Fruit fly (Drosophila melanogaster) whole organism, embryonic: ENCODE data around the gene CCAP-R.

Experiments used
- CG18599 ChIP-seq: fragments of 200-800 bp; sonication (Bioruptor generic); optimal IDR thresholded peaks from 3 replicates; lab custom pipeline; 2017; ENCODE audit warnings: missing biosample characterization, missing genetic modification characterization, mild to moderate bottlenecking, moderate library complexity, missing genetic modification reagents
- CG43689 ChIP-seq: fragments of 200-800 bp; sonication (Bioruptor generic); IDR thresholded peaks from 2 replicates; pipeline ENCODE4 v1.3.6; 2022; ENCODE audit warnings: missing biosample characterization, missing genetic modification characterization
- CG4820 ChIP-seq: fragments of 200-800 bp; sonication (Bioruptor generic); optimal IDR thresholded peaks from 3 replicates; lab custom pipeline; 2016; ENCODE audit warnings: missing biosample characterization, missing genetic modification characterization
- Camta ChIP-seq: fragments of 200-800 bp; sonication (Bioruptor generic); optimal IDR thresholded peaks from 2 replicates; lab custom pipeline; 2016; ENCODE audit warnings: missing biosample characterization, missing genetic modification characterization
- H2.0 ChIP-seq: fragments of 200-800 bp; sonication (Bioruptor generic); IDR thresholded peaks from 2 replicates; pipeline ENCODE4 v1.3.6; 2022; ENCODE audit warnings: missing biosample characterization, missing genetic modification characterization
- br ChIP-seq: fragments of >200 bp; optimal IDR thresholded peaks from 2 replicates; lab custom pipeline; 2017
- cg ChIP-seq: fragments of 200-800 bp; sonication (Bioruptor generic); optimal IDR thresholded peaks from 3 replicates; lab custom pipeline; 2019; ENCODE audit warnings: missing biosample characterization, mild to moderate bottlenecking, missing genetic modification characterization, moderate library complexity
- insv ChIP-seq, 2 experiments: fragments of 200-800 bp; sonication (Bioruptor generic); optimal IDR thresholded peaks; 3 replicates each; lab custom pipeline; 2016 to 2018; ENCODE audit warnings: missing biosample characterization in 2 of 2, missing genetic modification characterization in 2 of 2
- inv ChIP-seq: fragments of 200-800 bp; sonication (Bioruptor generic); IDR thresholded peaks from 2 replicates; pipeline ENCODE4 v1.3.6; 2022; ENCODE audit warnings: missing biosample characterization, missing genetic modification characterization; ENCODE audit not compliant: partially characterized antibody
- sisA ChIP-seq: fragments of 200-800 bp; sonication (Bioruptor generic); IDR thresholded peaks from 2 replicates; pipeline ENCODE4 v1.3.6; 2022; ENCODE audit warnings: missing biosample characterization, missing genetic modification characterization
- wor ChIP-seq: fragments of 200-800 bp; sonication (Bioruptor generic); IDR thresholded peaks from 2 replicates; pipeline ENCODE4 v1.3.6; 2022; ENCODE audit warnings: missing biosample characterization, missing genetic modification characterization
- zf30C ChIP-seq: fragments of 200-800 bp; sonication (Bioruptor generic); optimal IDR thresholded peaks from 3 replicates; lab custom pipeline; 2018; ENCODE audit warnings: missing biosample characterization, mild to moderate bottlenecking, missing genetic modification characterization

DNA sequence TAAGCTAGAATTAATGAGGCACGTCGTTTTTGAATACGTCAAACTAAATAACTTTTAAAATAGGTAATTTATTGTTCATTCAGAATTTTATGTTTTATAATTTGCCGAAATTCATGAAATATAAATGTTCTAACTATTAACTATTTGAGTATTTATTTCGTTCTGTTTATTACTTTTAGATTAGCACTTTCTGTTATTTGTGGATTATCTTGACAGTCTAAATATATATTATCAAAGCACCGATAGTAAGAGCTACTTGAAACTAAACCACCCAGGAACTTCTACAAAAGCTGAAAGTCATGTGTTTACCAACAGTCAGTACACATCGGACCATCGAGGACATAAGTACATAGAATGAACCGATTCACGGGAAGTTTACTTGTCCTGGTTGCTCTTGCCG, 53.7 kb downstream of the CCAP-R start, which contains the start of gene CG31089:
- TF ChIP-seq zf30C (GFP tag; lab: Kevin White, UChicago) (no peak), CG43689 (GFP tag; lab: Robert Waterston, UW) (no peak), wor (no peak), insv (GFP tag; optimal IDR thresholded peaks at IDR 0.05; lab: Kevin White, UChicago) (no peak), br (no peak), inv (no peak), cg (GFP tag; lab: Kevin White, UChicago) (no peak), Camta (no peak), CG18599 (GFP tag; lab: Kevin White, UChicago) (no peak), H2.0 (GFP tag; lab: Robert Waterston, UW) (no peak), CG4820 (GFP tag; lab: Kevin White, UChicago) (no peak), sisA (no peak)
